5 worm cellular contexts compared by ENCODE assay signal in the genomic region with DNA sequence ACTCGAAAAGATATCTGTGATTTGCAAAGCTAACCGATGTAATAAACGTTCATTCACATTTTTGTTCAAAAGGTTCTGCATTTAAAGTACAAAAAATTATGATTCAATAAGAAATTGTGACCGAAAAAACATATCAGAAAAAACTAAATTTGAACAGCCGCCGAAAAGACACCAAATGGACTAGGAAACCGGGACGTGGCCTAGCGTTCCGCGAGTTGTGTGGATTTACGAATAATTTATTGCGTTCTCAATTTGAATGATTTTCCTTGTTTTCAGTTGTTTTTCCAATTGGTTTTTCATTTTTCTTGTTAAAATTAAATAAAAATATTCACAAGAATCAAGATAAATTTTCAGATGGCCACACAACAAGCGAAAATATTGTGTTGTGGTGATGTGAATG.
TF ChIP-seq lines count a peak whose summit lies in the region.

A gene (plus strand): TSS at position 355 of the 400 bp plus-strand sequence.

TF ChIP-seq in whole organism, L1 larva, 84 proteins besides CTCF, POLR2A, EP300 and RAD21 (continues in another document):
- no peak for TF ChIP-seq nhr-84 (tag; optimal IDR thresholded peaks at IDR 0.05; lab: Kevin White, UChicago)
- no peak for TF ChIP-seq nhr-77 (tag; optimal IDR thresholded peaks at IDR 0.05; lab: Kevin White, UChicago)
- peak; percentile 88 for TF ChIP-seq ceh-90 (tag; optimal IDR thresholded peaks at IDR 0.05; lab: Kevin White, UChicago)
- peak; percentile 24 for TF ChIP-seq snpc-4 (tag; optimal IDR thresholded peaks at IDR 0.05; lab: Kevin White, UChicago)
- TF ChIP-seq lin-14 (GFP tag; optimal IDR thresholded peaks at IDR 0.05; lab: Kevin White, UChicago) = peak; percentile 81
- peak; percentile 76 for TF ChIP-seq unc-130 (tag; optimal IDR thresholded peaks at IDR 0.05; lab: Kevin White, UChicago)
- no peak for TF ChIP-seq hlh-17 (GFP tag; optimal IDR thresholded peaks at IDR 0.05; lab: Kevin White, UChicago; ENCODE audit: borderline replicate concordance)
- peak; percentile 74 for TF ChIP-seq fkh-4 (tag; optimal IDR thresholded peaks at IDR 0.05; lab: Kevin White, UChicago; ENCODE audit: borderline replicate concordance)
- peak; percentile 40 for TF ChIP-seq C04F5.9 (tag; optimal IDR thresholded peaks at IDR 0.05; lab: Kevin White, UChicago)
- peak; percentile 79 for TF ChIP-seq nhr-71 (tag; optimal IDR thresholded peaks at IDR 0.05; lab: Kevin White, UChicago)
- TF ChIP-seq hlh-4 (tag; optimal IDR thresholded peaks at IDR 0.05; lab: Kevin White, UChicago) = no peak
- peak; percentile 79 for TF ChIP-seq tbx-2 (tag; optimal IDR thresholded peaks at IDR 0.05; lab: Kevin White, UChicago)
- peak; percentile 95 to 96 for TF ChIP-seq lin-35 (GFP tag; optimal IDR thresholded peaks at IDR 0.05; lab: Kevin White, UChicago)
- peak; percentile 66 for TF ChIP-seq nhr-19 (GFP tag; conservative IDR thresholded peaks at IDR 0.05; lab: Robert Waterston, UW)
- peak; percentile 73 for TF ChIP-seq nhr-20 (tag; optimal IDR thresholded peaks at IDR 0.05; lab: Kevin White, UChicago)
- TF ChIP-seq egl-13 (tag; optimal IDR thresholded peaks at IDR 0.05; lab: Kevin White, UChicago) = peak; percentile 68
- TF ChIP-seq unc-30 (tag; optimal IDR thresholded peaks at IDR 0.05; lab: Kevin White, UChicago) = no peak

TF ChIP-seq in whole organism, L3 larva, 47 proteins besides CTCF, POLR2A, EP300 and RAD21 (continues in another document):
- TF ChIP-seq elt-1 (tag; optimal IDR thresholded peaks at IDR 0.05; lab: Kevin White, UChicago) = no peak
- TF ChIP-seq elt-2 (tag; optimal IDR thresholded peaks at IDR 0.05; lab: Kevin White, UChicago) = no peak
- TF ChIP-seq ceh-16 (tag; optimal IDR thresholded peaks at IDR 0.05; lab: Kevin White, UChicago) = no peak
- TF ChIP-seq nhr-28 (tag; optimal IDR thresholded peaks at IDR 0.05; lab: Kevin White, UChicago) = no peak
- no peak for TF ChIP-seq unc-39 (tag; optimal IDR thresholded peaks at IDR 0.05; lab: Kevin White, UChicago)
- TF ChIP-seq nhr-43 (tag; optimal IDR thresholded peaks at IDR 0.05; lab: Kevin White, UChicago; ENCODE audit: poor library complexity, severe bottlenecking) = peak; percentile 54
- TF ChIP-seq nhr-237 (tag; optimal IDR thresholded peaks at IDR 0.05; lab: Kevin White, UChicago) = no peak
- TF ChIP-seq fkh-2 (tag; optimal IDR thresholded peaks at IDR 0.05; lab: Kevin White, UChicago) = no peak
- no peak for TF ChIP-seq jun-1 (tag; optimal IDR thresholded peaks at IDR 0.05; lab: Kevin White, UChicago)
- no peak for TF ChIP-seq egl-5 (tag; optimal IDR thresholded peaks at IDR 0.05; lab: Kevin White, UChicago)
- no peak for TF ChIP-seq fkh-10 (GFP tag; optimal IDR thresholded peaks at IDR 0.05; lab: Kevin White, UChicago)
- peak; percentile 79 for TF ChIP-seq lin-15B (tag; optimal IDR thresholded peaks at IDR 0.05; lab: Kevin White, UChicago)
- TF ChIP-seq pqm-1 (tag; optimal IDR thresholded peaks at IDR 0.05; lab: Kevin White, UChicago) = no peak
- no peak for TF ChIP-seq nhr-67 (tag; optimal IDR thresholded peaks at IDR 0.05; lab: Kevin White, UChicago)
- no peak for TF ChIP-seq sea-2 (GFP tag; optimal IDR thresholded peaks at IDR 0.05; lab: Kevin White, UChicago)
- peak; percentile 21 for TF ChIP-seq tbx-2 (tag; optimal IDR thresholded peaks at IDR 0.05; lab: Kevin White, UChicago)
- no peak for TF ChIP-seq zag-1 (tag; optimal IDR thresholded peaks at IDR 0.05; lab: Kevin White, UChicago)
- no peak for TF ChIP-seq nhr-76 (tag; optimal IDR thresholded peaks at IDR 0.05; lab: Kevin White, UChicago)
- TF ChIP-seq ceh-82 (tag; optimal IDR thresholded peaks at IDR 0.05; lab: Kevin White, UChicago) = no peak

TF ChIP-seq in whole organism, early embryonic, 17 proteins besides CTCF, POLR2A, EP300 and RAD21:
- no peak for TF ChIP-seq scrt-1 (GFP tag; IDR thresholded peaks at IDR 0.05; lab: Robert Waterston, UW)
- TF ChIP-seq tra-4 (tag; optimal IDR thresholded peaks at IDR 0.05; lab: Kevin White, UChicago) = no peak
- TF ChIP-seq aly-1 (tag; optimal IDR thresholded peaks at IDR 0.05; lab: Kevin White, UChicago) = no peak
- no peak for TF ChIP-seq ets-7 (tag; optimal IDR thresholded peaks at IDR 0.05; lab: Kevin White, UChicago)
- TF ChIP-seq tbx-37 (GFP tag; conservative IDR thresholded peaks at IDR 0.05; lab: Robert Waterston, UW) = peak; percentile 71
- no peak for TF ChIP-seq sea-1 (GFP tag; conservative IDR thresholded peaks at IDR 0.05; lab: Robert Waterston, UW)
- TF ChIP-seq pes-1 (GFP tag; IDR thresholded peaks at IDR 0.05; lab: Robert Waterston, UW) = peak; percentile 68

TF ChIP-seq in whole organism, midembryonic, 9 proteins besides CTCF, POLR2A, EP300 and RAD21:
- TF ChIP-seq klf-2 (GFP tag; conservative IDR thresholded peaks at IDR 0.05; lab: Robert Waterston, UW) (no peak; the same call in 1 of the 2 replicates), cog-1 (tag; optimal IDR thresholded peaks at IDR 0.05; lab: Kevin White, UChicago) (peak; percentile 65), ref-1 (GFP tag; conservative IDR thresholded peaks at IDR 0.05; lab: Robert Waterston, UW) (no peak), ztf-23 (GFP tag; IDR thresholded peaks at IDR 0.05; lab: Robert Waterston, UW) (0 out of 2 replicates have a peak, but pooled peaks have one; percentile 51)

TF ChIP-seq in whole organism, young adult, 124 proteins besides CTCF, POLR2A, EP300 and RAD21:
- TF ChIP-seq lin-26 (GFP tag; IDR thresholded peaks at IDR 0.05; lab: Robert Waterston, UW) (no peak), Y67H2A.10 (GFP tag; conservative IDR thresholded peaks at IDR 0.05; lab: Robert Waterston, UW) (no peak), cebp-1 (GFP tag; IDR thresholded peaks at IDR 0.05; lab: Robert Waterston, UW) (no peak), cebp-1 (tag; optimal IDR thresholded peaks at IDR 0.05; lab: Kevin White, UChicago) (peak; percentile 19), F33H1.4 (GFP tag; IDR thresholded peaks at IDR 0.05; lab: Robert Waterston, UW) (peak; percentile 29; the same call in 1 of the 2 replicates), him-1 (tag; optimal IDR thresholded peaks at IDR 0.05; lab: Kevin White, UChicago) (no peak), nfya-1 (tag; optimal IDR thresholded peaks at IDR 0.05; lab: Kevin White, UChicago; ENCODE audit: borderline replicate concordance, insufficient read depth) (no peak), dox-1 (GFP tag; IDR thresholded peaks at IDR 0.05; lab: Robert Waterston, UW) (0 out of 2 replicates have a peak, but pooled peaks have one; percentile 32), hmg-1.2 (GFP tag; IDR thresholded peaks at IDR 0.05; lab: Robert Waterston, UW) (peak; percentile 18; the same call in 1 of the 2 replicates), ZK185.1 (tag; optimal IDR thresholded peaks at IDR 0.05; lab: Kevin White, UChicago; ENCODE audit: poor library complexity, severe bottlenecking) (peak; percentile 57), dpl-1 (GFP tag; optimal IDR thresholded peaks at IDR 0.05; lab: Kevin White, UChicago) (peak; percentile 65), nhr-120 (GFP tag; IDR thresholded peaks at IDR 0.05; lab: Robert Waterston, UW) (no peak), lin-54 (GFP tag; optimal IDR thresholded peaks at IDR 0.05; lab: Kevin White, UChicago) (peak; percentile 91), lir-1 (GFP tag; conservative IDR thresholded peaks at IDR 0.05; lab: Robert Waterston, UW) (0 out of 2 replicates have a peak, but pooled peaks have one; percentile 26), somi-1 (GFP tag; optimal IDR thresholded peaks at IDR 0.05; lab: Kevin White, UChicago) (no peak), rcor-1 (GFP tag; IDR thresholded peaks at IDR 0.05; lab: Robert Waterston, UW) (no peak), zfh-2 (GFP tag; conservative IDR thresholded peaks at IDR 0.05; lab: Robert Waterston, UW) (no peak), lin-40 (tag; optimal IDR thresholded peaks at IDR 0.05; lab: Kevin White, UChicago) (no peak), D2030.7 (GFP tag; IDR thresholded peaks at IDR 0.05; lab: Robert Waterston, UW) (0 out of 2 replicates have a peak, but pooled peaks have one; percentile 22), lin-35 (GFP tag; optimal IDR thresholded peaks at IDR 0.05; lab: Kevin White, UChicago) (peak in 1 of 3 experiments; percentile 80), K12H6.12 (tag; optimal IDR thresholded peaks at IDR 0.05; lab: Kevin White, UChicago) (no peak), akir-1 (GFP tag; optimal IDR thresholded peaks at IDR 0.05; lab: Kevin White, UChicago) (no peak), Y56A3A.18 (GFP tag; IDR thresholded peaks at IDR 0.05; lab: Robert Waterston, UW) (no peak), mel-28 (tag; optimal IDR thresholded peaks at IDR 0.05; lab: Kevin White, UChicago; ENCODE audit: borderline replicate concordance) (no peak), B0035.1 (tag; optimal IDR thresholded peaks at IDR 0.05; lab: Kevin White, UChicago) (no peak), die-1 (tag; optimal IDR thresholded peaks at IDR 0.05; lab: Kevin White, UChicago) (no peak), snpc-4 (GFP tag; optimal IDR thresholded peaks at IDR 0.05; lab: Kevin White, UChicago) (no peak), snpc-4 (tag; optimal IDR thresholded peaks at IDR 0.05; lab: Kevin White, UChicago) (no peak), K11D2.4 (GFP tag; IDR thresholded peaks at IDR 0.05; lab: Robert Waterston, UW) (no peak), hsf-1 (GFP tag; IDR thresholded peaks at IDR 0.05; lab: Robert Waterston, UW) (no peak), B0019.2 (GFP tag; conservative IDR thresholded peaks at IDR 0.05; lab: Robert Waterston, UW) (0 out of 2 replicates have a peak, but pooled peaks have one; percentile 49), efl-1 (GFP tag; optimal IDR thresholded peaks at IDR 0.05; lab: Kevin White, UChicago) (peak; percentile 70), mxl-1 (tag; optimal IDR thresholded peaks at IDR 0.05; lab: Kevin White, UChicago) (no peak), gei-17 (GFP tag; optimal IDR thresholded peaks at IDR 0.05; lab: Kevin White, UChicago) (no peak), aptf-2 (GFP tag; conservative IDR thresholded peaks at IDR 0.05; lab: Robert Waterston, UW) (no peak), F23B12.7 (tag; optimal IDR thresholded peaks at IDR 0.05; lab: Kevin White, UChicago; ENCODE audit: insufficient read depth) (peak; percentile 17), ceh-58 (GFP tag; IDR thresholded peaks at IDR 0.05; lab: Robert Waterston, UW) (no peak), tbx-9 (tag; optimal IDR thresholded peaks at IDR 0.05; lab: Kevin White, UChicago; ENCODE audit: borderline replicate concordance) (no peak), snpc-3.4 (tag; optimal IDR thresholded peaks at IDR 0.05; lab: Kevin White, UChicago) (peak; percentile 40), bed-1 (GFP tag; IDR thresholded peaks at IDR 0.05; lab: Robert Waterston, UW) (no peak), lsl-1 (GFP tag; optimal IDR thresholded peaks at IDR 0.05; lab: Kevin White, UChicago) (peak; percentile 16), nfyb-1 (GFP tag; IDR thresholded peaks at IDR 0.05; lab: Robert Waterston, UW) (no peak), tbp1 (GFP tag; optimal IDR thresholded peaks at IDR 0.05; lab: Kevin White, UChicago) (no peak)
